Fruit fly (Drosophila melanogaster) S2 (cell line): ENCODE results near the gene Kap-alpha3.
A peak's percentile ranks its signal among the peaks of the same experiment; 100 is the strongest.

Experiments
- CG8478 ChIP-seq: fragments of >200 bp; optimal IDR thresholded peaks from 2 replicates; lab custom pipeline; 2018
- CTCF ChIP-seq, 2 experiments: fragments of >200 bp; optimal IDR thresholded peaks; 2 replicates each; lab custom pipeline; 2018

DNA sequence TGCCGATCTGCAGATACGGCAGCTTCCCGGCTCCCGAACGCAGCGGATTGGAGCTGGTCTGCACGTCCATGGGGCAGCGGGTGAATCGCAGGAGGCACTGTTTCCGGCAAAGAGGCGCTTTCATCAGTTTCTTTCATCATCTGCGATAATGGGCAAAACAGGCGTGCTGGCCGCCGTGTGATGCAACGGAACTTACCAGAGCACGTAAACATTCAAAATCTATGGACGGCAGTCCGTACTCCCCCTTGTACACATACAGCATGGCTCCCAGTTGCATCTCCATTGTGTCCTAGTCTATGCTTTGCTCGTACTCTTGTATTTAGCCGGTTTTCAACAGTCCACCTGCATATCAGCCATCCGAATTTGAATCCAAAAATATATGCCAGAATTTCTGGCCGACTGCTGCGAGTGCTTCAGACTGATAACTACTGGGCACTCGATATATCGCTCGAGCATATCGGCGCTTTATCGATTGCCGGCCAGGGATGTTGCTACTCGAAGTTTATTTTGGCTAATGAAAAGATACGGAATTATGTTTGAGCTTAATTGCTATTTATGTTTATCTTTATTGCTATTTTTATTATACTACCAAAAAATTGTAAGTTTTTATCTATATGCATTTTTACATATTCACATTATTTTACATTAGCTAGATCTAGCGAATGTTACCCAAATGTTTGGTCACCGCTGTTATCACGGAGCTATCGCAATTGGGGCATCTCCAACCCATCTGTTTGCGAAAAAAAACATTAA is 14.1 kb downstream of the Kap-alpha3 start, which contains the start of the genes CG9393 and Vps45:
- TF ChIP-seq CTCF (optimal IDR thresholded peaks at IDR 0.05; lab: Kevin White, UChicago) (peak in 1 of 2 experiments; percentile 13), CG8478 (lab: Kevin White, UChicago) (no peak)
